Worm (Caenorhabditis elegans): ENCODE data around the gene Y102A11A.3.

Gene Y102A11A.3

DNA sequence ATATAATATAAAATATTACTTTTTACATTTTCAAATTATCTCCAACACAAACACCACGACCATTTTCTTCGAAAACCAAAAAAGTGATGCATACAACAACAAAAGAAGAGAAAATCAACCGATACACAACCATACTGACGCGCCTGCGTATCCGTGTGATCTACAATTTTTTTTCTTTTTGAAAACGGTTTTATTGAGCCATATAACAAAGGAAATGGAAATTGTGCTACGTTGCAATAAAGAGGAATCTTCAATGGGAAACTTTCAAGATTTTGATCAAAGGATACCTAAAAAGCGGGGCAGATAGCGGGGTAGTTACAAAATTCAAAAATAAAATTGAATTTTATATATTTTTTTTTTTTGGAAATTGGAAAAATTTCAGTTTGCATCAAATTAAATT lies 44.2 kb upstream of the Y102A11A.3 start, which contains the start of gene F52D2.5:
F52D2.5 (minus strand) TSS at position 101 of the 400 bp plus-strand sequence.
- TF ChIP-seq ZK546.5 (tag; optimal IDR thresholded peaks at IDR 0.05) (no peak), egl-27 (tag; optimal IDR thresholded peaks at IDR 0.05) (no peak), nhr-11 (tag; optimal IDR thresholded peaks at IDR 0.05) (no peak), nhr-10 (tag; optimal IDR thresholded peaks at IDR 0.05) (no peak), ceh-16 (tag; optimal IDR thresholded peaks at IDR 0.05) (no peak), unc-39 (tag; optimal IDR thresholded peaks at IDR 0.05) (no peak), nhr-77 (tag; optimal IDR thresholded peaks at IDR 0.05) (no peak), lin-39 (tag; optimal IDR thresholded peaks at IDR 0.05) (no peak), snpc-4 (tag; optimal IDR thresholded peaks at IDR 0.05) (no peak), alr-1 (tag; optimal IDR thresholded peaks at IDR 0.05) (no peak), mab-5 (tag; optimal IDR thresholded peaks at IDR 0.05) (no peak), elt-3 (tag; optimal IDR thresholded peaks at IDR 0.05) (no peak), lin-13 (GFP tag; optimal IDR thresholded peaks at IDR 0.05) (no peak), lin-11 (tag; optimal IDR thresholded peaks at IDR 0.05) (no peak), ztf-4 (tag; optimal IDR thresholded peaks at IDR 0.05) (no peak)

- TF ChIP-seq sem-4 (tag; optimal IDR thresholded peaks at IDR 0.05) (no peak), ztf-1 (GFP tag; conservative IDR thresholded peaks at IDR 0.05) (no peak), crh-2 (tag; optimal IDR thresholded peaks at IDR 0.05) (no peak), aly-2 (tag; optimal IDR thresholded peaks at IDR 0.05) (no peak), lsy-2 (tag; optimal IDR thresholded peaks at IDR 0.05) (no peak), nhr-12 (tag; optimal IDR thresholded peaks at IDR 0.05) (no peak), lin-39 (tag; optimal IDR thresholded peaks at IDR 0.05) (no peak), ZK546.5 (tag; optimal IDR thresholded peaks at IDR 0.05) (no peak), lin-11 (tag; optimal IDR thresholded peaks at IDR 0.05) (no peak), ztf-4 (tag; optimal IDR thresholded peaks at IDR 0.05) (no peak), nhr-11 (tag; optimal IDR thresholded peaks at IDR 0.05) (no peak)
Observed at ce11 chrX:1975692-1976091, 43.3 kb upstream of the Y102A11A.3 start, which contains the start of gene F52D2.6. TSS of gene F52D2.6 (plus strand) at chrX:1975992.

- TF ChIP-seq ztf-4 (tag; optimal IDR thresholded peaks at IDR 0.05) = no peak
- TF ChIP-seq lin-39 (tag; optimal IDR thresholded peaks at IDR 0.05) = no peak
- TF ChIP-seq lin-11 (tag; optimal IDR thresholded peaks at IDR 0.05) = no peak
- no peak for TF ChIP-seq alr-1 (tag; optimal IDR thresholded peaks at IDR 0.05)
- TF ChIP-seq crh-2 (tag; optimal IDR thresholded peaks at IDR 0.05) = no peak
- no peak for TF ChIP-seq nhr-77 (tag; optimal IDR thresholded peaks at IDR 0.05)
- no peak for TF ChIP-seq F13H6.1 (tag; optimal IDR thresholded peaks at IDR 0.05)
- no peak for TF ChIP-seq mbf-1 (tag; optimal IDR thresholded peaks at IDR 0.05)
Observed at ce11 chrX:1977708-1978107, 41.2 kb upstream of the Y102A11A.3 start, which contains the start of gene F52D2.12. TSS of gene F52D2.12 (plus strand) at chrX:1978014.

- TF ChIP-seq lin-11 (tag; optimal IDR thresholded peaks at IDR 0.05) = no peak
- no peak for TF ChIP-seq nhr-23 (tag; optimal IDR thresholded peaks at IDR 0.05)
- no peak for TF ChIP-seq skn-1 (tag; optimal IDR thresholded peaks at IDR 0.05)
- TF ChIP-seq ama-1 (optimal IDR thresholded peaks at IDR 0.05) = no peak
- TF ChIP-seq nhr-6 (tag; optimal IDR thresholded peaks at IDR 0.05) = no peak
- TF ChIP-seq unc-62 (GFP tag; optimal IDR thresholded peaks at IDR 0.05) = no peak
- TF ChIP-seq nhr-77 (tag; optimal IDR thresholded peaks at IDR 0.05) = no peak
- TF ChIP-seq blmp-1 (tag; optimal IDR thresholded peaks at IDR 0.05; ENCODE audit: insufficient read depth) = no peak
- no peak for TF ChIP-seq lsy-2 (tag; optimal IDR thresholded peaks at IDR 0.05)
- TF ChIP-seq ZK546.5 (tag; optimal IDR thresholded peaks at IDR 0.05) = no peak
Observed at ce11 chrX:1981654-1982053, 37.3 kb upstream of the Y102A11A.3 start.

- TF ChIP-seq ceh-82 (tag; optimal IDR thresholded peaks at IDR 0.05) = no peak
- TF ChIP-seq nhr-77 (tag; optimal IDR thresholded peaks at IDR 0.05) = no peak
- TF ChIP-seq nhr-12 (tag; optimal IDR thresholded peaks at IDR 0.05) = no peak
- TF ChIP-seq gmeb-1 (tag; optimal IDR thresholded peaks at IDR 0.05) = no peak
- TF ChIP-seq ama-1 (optimal IDR thresholded peaks at IDR 0.05) = no peak
Observed at ce11 chrX:1984831-1985230, 34.1 kb upstream of the Y102A11A.3 start.

DNA sequence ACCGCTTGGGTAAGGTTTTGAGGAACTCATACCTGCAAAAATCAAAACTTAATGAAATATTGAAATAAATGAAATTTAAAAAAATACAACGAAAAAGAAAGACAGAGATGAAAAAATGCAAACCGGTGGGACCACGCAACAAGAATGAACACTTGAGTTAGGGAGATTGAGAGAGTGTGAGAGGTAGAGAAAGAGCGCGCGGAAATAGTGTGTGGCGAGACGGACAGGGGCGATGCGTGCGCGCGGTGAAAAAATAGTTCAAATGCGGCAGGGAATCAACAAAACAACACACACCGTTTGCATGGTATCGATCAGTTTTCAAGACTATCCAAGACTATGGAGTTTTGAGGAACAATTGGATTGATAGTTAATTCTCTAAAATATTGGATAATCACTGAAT lies 29.4 kb upstream of the Y102A11A.3 start, which contains the start of gene meg-3:
meg-3 (minus strand) TSS at position 32 of the 400 bp plus-strand sequence.
- TF ChIP-seq mab-5 (tag; optimal IDR thresholded peaks at IDR 0.05) (no peak), mdl-1 (tag; optimal IDR thresholded peaks at IDR 0.05) (no peak), mbf-1 (tag; optimal IDR thresholded peaks at IDR 0.05) (no peak), egl-27 (tag; optimal IDR thresholded peaks at IDR 0.05) (no peak), nhr-23 (tag; optimal IDR thresholded peaks at IDR 0.05) (no peak), ceh-82 (tag; optimal IDR thresholded peaks at IDR 0.05) (no peak), C34F6.9 (tag; optimal IDR thresholded peaks at IDR 0.05) (no peak), nhr-12 (tag; optimal IDR thresholded peaks at IDR 0.05) (no peak), alr-1 (tag; optimal IDR thresholded peaks at IDR 0.05) (no peak), nhr-129 (tag; optimal IDR thresholded peaks at IDR 0.05) (no peak), nhr-6 (tag; optimal IDR thresholded peaks at IDR 0.05) (no peak), aly-2 (tag; optimal IDR thresholded peaks at IDR 0.05) (no peak), ztf-11 (tag; optimal IDR thresholded peaks at IDR 0.05) (no peak), ztf-4 (tag; optimal IDR thresholded peaks at IDR 0.05) (no peak)
